Worm (Caenorhabditis elegans) whole organism, L4 larva: ENCODE data around the gene gtf-2E2.
A peak's percentile ranks its signal among the peaks of the same experiment; 100 is the strongest.
"Not testable (repeated sequence)": the region's sequence is repeated elsewhere in the genome, so short reads cannot be mapped to it uniquely, and the experiment has no call there.

Experiments used
- F37D6.2 ChIP-seq: sonication (generic microtip); optimal IDR thresholded peaks from 2 replicates; lab custom pipeline; 2016; ENCODE audit warnings: mild to moderate bottlenecking, missing genetic modification characterization, missing compliant biosample characterization
- F44E2.7 ChIP-seq: fragments of 200-800 bp; sonication (Bioruptor generic); IDR thresholded peaks from 2 replicates; pipeline ENCODE4 v2.1.2; 2022; ENCODE audit warnings: missing genetic modification characterization, missing compliant biosample characterization
- R02D3.7 ChIP-seq: fragments of 150-350 bp; sonication (generic microtip); optimal IDR thresholded peaks from 3 replicates; lab custom pipeline; 2014; ENCODE audit warnings: missing biosample characterization, missing genetic modification characterization
- Y105C5A.15 ChIP-seq: fragments of 200-800 bp; sonication (Bioruptor generic); IDR thresholded peaks from 2 replicates; pipeline ENCODE4 v1.3.6; 2022; ENCODE audit warnings: missing genetic modification characterization, missing compliant biosample characterization
- Y5F2A.4 ChIP-seq: fragments of 200-800 bp; sonication (Bioruptor generic); optimal IDR thresholded peaks from 2 replicates; lab custom pipeline; 2018; ENCODE audit warnings: mild to moderate bottlenecking, missing genetic modification characterization, missing compliant biosample characterization
- Y75B8A.6 ChIP-seq: fragments of 200-800 bp; sonication (Bioruptor generic); IDR thresholded peaks from 2 replicates; pipeline ENCODE4 v1.3.6; 2022; ENCODE audit warnings: missing genetic modification reagents, missing genetic modification characterization, missing compliant biosample characterization
- ZK546.5 ChIP-seq, 2 experiments: sonication (generic microtip); optimal IDR thresholded peaks; 2 replicates each; lab custom pipeline; 2017; ENCODE audit warnings: missing biosample characterization in 2 of 2, missing genetic modification characterization in 2 of 2
- aha-1 ChIP-seq: fragments of 150-350 bp; peaks from one replicate; lab custom pipeline; 2014; ENCODE audit warnings: missing biosample characterization, missing genetic modification characterization
- ceh-28 ChIP-seq: fragments of 150-350 bp; optimal IDR thresholded peaks from 2 replicates; lab custom pipeline; 2014; ENCODE audit warnings: missing biosample characterization, missing genetic modification reagents, missing genetic modification characterization
- ceh-82 ChIP-seq: sonication (generic microtip); optimal IDR thresholded peaks from 2 replicates; lab custom pipeline; 2017; ENCODE audit warnings: missing biosample characterization, missing genetic modification characterization
- cey-2 ChIP-seq: sonication (generic microtip); optimal IDR thresholded peaks from 3 replicates; lab custom pipeline; 2017; ENCODE audit warnings: missing genetic modification characterization, mild to moderate bottlenecking, missing compliant biosample characterization, antibody characterized with exemption, borderline replicate concordance; ENCODE audit not compliant: insufficient read depth
- daf-12 ChIP-seq: fragments of 150-350 bp; optimal IDR thresholded peaks from 2 replicates; lab custom pipeline; 2014; ENCODE audit warnings: missing biosample characterization, missing genetic modification reagents, missing genetic modification characterization
- daf-8 ChIP-seq: fragments of 200-800 bp; sonication (Bioruptor generic); IDR thresholded peaks from 2 replicates; pipeline ENCODE4 v1.3.6; 2022; ENCODE audit warnings: missing genetic modification characterization, missing compliant biosample characterization
- dpl-1 ChIP-seq: fragments of 150-350 bp; optimal IDR thresholded peaks from 2 replicates; lab custom pipeline; 2014; ENCODE audit warnings: missing biosample characterization, missing genetic modification reagents, missing genetic modification characterization
- duxl-1 ChIP-seq: sonication (generic microtip); optimal IDR thresholded peaks from 2 replicates; lab custom pipeline; 2016; ENCODE audit warnings: mild to moderate bottlenecking, missing genetic modification characterization, moderate library complexity, missing compliant biosample characterization; ENCODE audit not compliant: poor library complexity
- egl-43 ChIP-seq: fragments of 200-800 bp; sonication (Bioruptor generic); IDR thresholded peaks from 2 replicates; pipeline ENCODE4 v1.3.6; 2022; ENCODE audit warnings: missing genetic modification reagents, missing genetic modification characterization, missing compliant biosample characterization
- fos-1 ChIP-seq: fragments of 150-350 bp; optimal IDR thresholded peaks from 2 replicates; lab custom pipeline; 2014; ENCODE audit warnings: missing biosample characterization, missing genetic modification characterization
- hlh-11 ChIP-seq: fragments of 200-800 bp; sonication (Bioruptor generic); optimal IDR thresholded peaks from 2 replicates; lab custom pipeline; 2018; ENCODE audit warnings: mild to moderate bottlenecking, missing genetic modification characterization, missing compliant biosample characterization
- jun-1 ChIP-seq: fragments of 150-350 bp; optimal IDR thresholded peaks from 2 replicates; lab custom pipeline; 2014; ENCODE audit warnings: missing biosample characterization, missing genetic modification reagents, missing genetic modification characterization
- lin-38 ChIP-seq: fragments of 200-800 bp; sonication (Bioruptor generic); IDR thresholded peaks from 2 replicates; pipeline ENCODE4 v1.3.6; 2022; ENCODE audit warnings: missing genetic modification reagents, missing genetic modification characterization, missing compliant biosample characterization
- madf-5 ChIP-seq, 2 experiments: fragments of 200-800 bp; sonication (Bioruptor generic); IDR thresholded peaks; 2 replicates each; pipeline ENCODE4 v1.3.6; 2022; ENCODE audit warnings: missing compliant biosample characterization in 2 of 2, missing genetic modification characterization in 2 of 2
- madf-9 ChIP-seq: fragments of 200-800 bp; sonication (Bioruptor generic); conservative IDR thresholded peaks from 2 replicates; pipeline ENCODE4 v1.3.6; 2022; ENCODE audit warnings: missing genetic modification reagents, missing genetic modification characterization, missing compliant biosample characterization
- mep-1 ChIP-seq: fragments of 150-350 bp; sonication (generic microtip); optimal IDR thresholded peaks from 3 replicates; lab custom pipeline; 2014; ENCODE audit warnings: missing biosample characterization, missing genetic modification characterization
- nhr-102 ChIP-seq: sonication (generic microtip); optimal IDR thresholded peaks from 2 replicates; lab custom pipeline; 2016; ENCODE audit warnings: mild to moderate bottlenecking, missing genetic modification characterization, moderate library complexity, missing compliant biosample characterization
- nhr-42 ChIP-seq: fragments of 200-800 bp; sonication (Bioruptor generic); IDR thresholded peaks from 2 replicates; pipeline ENCODE4 v1.3.6; 2022; ENCODE audit warnings: missing genetic modification characterization, missing compliant biosample characterization
- nhr-6 ChIP-seq: fragments of 150-350 bp; optimal IDR thresholded peaks from 2 replicates; lab custom pipeline; 2014; ENCODE audit warnings: missing biosample characterization, missing genetic modification characterization
- pqm-1 ChIP-seq: sonication (generic microtip); optimal IDR thresholded peaks from 2 replicates; lab custom pipeline; 2017; ENCODE audit warnings: missing biosample characterization, missing genetic modification characterization
- set-16 ChIP-seq: fragments of 200-800 bp; sonication (Bioruptor generic); IDR thresholded peaks from 2 replicates; pipeline ENCODE4 v1.3.6; 2022; ENCODE audit warnings: missing genetic modification reagents, missing genetic modification characterization, missing compliant biosample characterization
- skn-1 ChIP-seq: fragments of 150-350 bp; optimal IDR thresholded peaks from 2 replicates; lab custom pipeline; 2014; ENCODE audit warnings: missing biosample characterization, missing genetic modification characterization
- snpc-4 ChIP-seq: fragments of 150-350 bp; optimal IDR thresholded peaks from 2 replicates; lab custom pipeline; 2014; ENCODE audit warnings: missing biosample characterization, missing genetic modification characterization
- unc-62 ChIP-seq, 3 experiments: fragments of 150-350 bp in 1 of 3; sonication (generic microtip); optimal IDR thresholded peaks in 2 of 3; peaks in 1 of 3; 1 replicate in 1 of 3; 2 replicates in 2 of 3; lab custom pipeline; 2014 to 2017; ENCODE audit warnings: missing biosample characterization in 3 of 3, missing genetic modification characterization in 3 of 3, missing genetic modification reagents in 3 of 3, missing genotype in 1 of 3
- ztf-7 ChIP-seq: fragments of 150-350 bp; optimal IDR thresholded peaks from 2 replicates; lab custom pipeline; 2014; ENCODE audit warnings: missing biosample characterization, missing genetic modification characterization

gtf-2E2 gene

DNA sequence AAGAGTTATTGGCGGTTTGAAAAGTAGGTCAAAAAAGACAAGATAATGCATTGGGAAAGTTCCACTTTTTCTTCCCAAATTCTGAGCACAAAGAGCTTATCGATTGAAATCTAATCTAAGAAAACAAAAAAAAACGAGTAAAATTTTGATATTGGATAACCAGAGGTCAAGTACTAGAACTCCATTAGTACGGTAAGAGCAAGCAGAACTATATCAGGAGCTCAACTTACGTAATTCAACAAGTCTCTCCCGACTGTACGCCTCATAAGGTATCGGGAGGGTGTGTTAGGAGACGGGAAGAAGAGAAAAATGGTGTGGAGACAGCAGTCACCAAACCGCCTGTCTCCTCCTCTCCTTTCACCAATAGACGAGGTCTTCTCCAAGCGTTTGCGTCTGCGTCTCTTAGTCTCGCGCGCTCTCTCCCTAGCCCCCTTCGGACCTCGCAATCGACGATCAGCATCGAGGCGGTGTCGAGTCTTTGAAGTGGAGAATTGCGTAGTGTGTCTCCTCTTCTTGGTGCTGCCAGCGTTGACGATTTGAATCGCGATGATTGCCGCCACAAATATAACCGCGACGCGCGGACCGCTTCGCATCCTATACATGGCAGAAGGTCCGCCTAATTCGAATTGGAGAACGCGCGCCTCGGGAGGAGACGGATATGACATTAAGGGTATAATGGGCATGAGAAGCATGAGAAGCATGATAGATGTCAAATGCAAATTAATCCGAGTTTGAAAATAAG, 24.8 kb upstream of the gtf-2E2 start, which contains the start of gene F54D5.5:
F54D5.5 (minus strand) TSS at position 51 of the 742 bp plus-strand sequence.
- TF ChIP-seq daf-8 (GFP tag; lab: Robert Waterston, UW): no peak
- TF ChIP-seq set-16: peak; percentile 68
- no peak for TF ChIP-seq ceh-28 (tag; lab: Kevin White, UChicago)
- TF ChIP-seq pqm-1 (tag; lab: Kevin White, UChicago): no peak
- no peak for TF ChIP-seq F44E2.7 (GFP tag; lab: Robert Waterston, UW)
- no peak for TF ChIP-seq Y75B8A.6 (GFP tag; lab: Robert Waterston, UW)
- no peak for TF ChIP-seq R02D3.7 (tag; lab: Kevin White, UChicago)
- TF ChIP-seq nhr-6: peak; percentile 37
- 0 out of 4 replicates have a peak, but pooled peaks of 1 of the 2 experiments have one; percentile 60 for TF ChIP-seq madf-5 (GFP tag; IDR thresholded peaks at IDR 0.05; lab: Robert Waterston, UW)
- TF ChIP-seq nhr-102 (tag; lab: Kevin White, UChicago): no peak
- TF ChIP-seq Y5F2A.4 (GFP tag; lab: Kevin White, UChicago): no peak
- no peak for TF ChIP-seq duxl-1 (tag; lab: Kevin White, UChicago)
- peak; percentile 43 for TF ChIP-seq aha-1 (tag; lab: Kevin White, UChicago)
- no peak for TF ChIP-seq skn-1 (tag; lab: Kevin White, UChicago)
- peak in 1 of 2 experiments; percentile 31 for TF ChIP-seq unc-62 (GFP tag; optimal IDR thresholded peaks at IDR 0.05 in 1 of 2; lab: Kevin White, UChicago)
- no peak for TF ChIP-seq unc-62 (tag; optimal IDR thresholded peaks at IDR 0.05; lab: Kevin White, UChicago)
- peak; percentile 69; the same call in 1 of the 2 replicates for TF ChIP-seq egl-43 (GFP tag; lab: Robert Waterston, UW)
- TF ChIP-seq dpl-1 (GFP tag; lab: Kevin White, UChicago): no peak
- no peak for TF ChIP-seq hlh-11 (tag; lab: Kevin White, UChicago)

DNA sequence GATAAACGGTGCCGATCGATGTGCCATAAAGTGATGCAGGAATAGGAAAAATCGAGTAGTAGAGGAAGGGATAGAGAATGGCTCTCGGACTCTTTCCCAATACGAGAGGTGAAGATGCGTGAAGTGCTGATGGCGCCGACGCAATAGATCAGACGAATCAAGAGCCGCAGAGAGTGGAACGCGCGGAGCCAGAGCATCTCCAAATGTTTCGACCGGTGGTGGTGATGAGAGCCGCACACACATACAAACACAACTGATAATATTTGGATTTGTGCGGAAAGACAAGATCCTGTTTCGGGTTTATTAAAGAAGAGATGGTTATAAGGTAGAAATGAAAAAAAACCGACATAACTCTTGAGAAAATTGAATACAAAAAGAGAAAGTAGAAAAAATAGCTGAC, 21.8 kb upstream of the gtf-2E2 start, which contains the start of gene F54D5.15:
F54D5.15 (minus strand) TSS at position 101 of the 400 bp plus-strand sequence.
- TF ChIP-seq ceh-82 (tag; lab: Kevin White, UChicago): no peak

DNA sequence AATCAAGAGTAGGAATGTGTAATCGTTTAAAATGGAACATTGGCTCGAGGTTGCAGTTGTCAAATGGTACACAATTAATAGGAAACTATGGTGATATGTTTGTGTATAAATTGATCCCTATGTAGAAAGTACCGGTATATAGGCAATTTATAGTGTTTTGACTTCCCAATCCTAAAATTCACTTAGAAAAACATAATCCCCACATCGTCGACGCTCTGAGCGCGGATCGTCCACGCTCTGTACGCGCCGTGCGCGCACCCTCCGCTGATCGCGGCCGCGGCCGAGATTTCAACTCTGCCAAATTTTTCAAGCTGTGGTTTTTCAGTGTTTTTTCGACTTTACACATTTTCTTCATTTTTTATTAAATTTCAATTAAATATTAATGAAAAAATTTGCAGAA, 14.0 kb upstream of the gtf-2E2 start, which contains the start of gene F54D5.17:
F54D5.17 (plus strand) TSS at position 301 of the 400 bp plus-strand sequence.
- TF ChIP-seq set-16: peak; percentile 15; the same call in 1 of the 2 replicates
- no peak for TF ChIP-seq snpc-4 (tag; lab: Kevin White, UChicago)
- TF ChIP-seq ztf-7 (tag; lab: Kevin White, UChicago): no peak
- TF ChIP-seq nhr-42: no peak

DNA sequence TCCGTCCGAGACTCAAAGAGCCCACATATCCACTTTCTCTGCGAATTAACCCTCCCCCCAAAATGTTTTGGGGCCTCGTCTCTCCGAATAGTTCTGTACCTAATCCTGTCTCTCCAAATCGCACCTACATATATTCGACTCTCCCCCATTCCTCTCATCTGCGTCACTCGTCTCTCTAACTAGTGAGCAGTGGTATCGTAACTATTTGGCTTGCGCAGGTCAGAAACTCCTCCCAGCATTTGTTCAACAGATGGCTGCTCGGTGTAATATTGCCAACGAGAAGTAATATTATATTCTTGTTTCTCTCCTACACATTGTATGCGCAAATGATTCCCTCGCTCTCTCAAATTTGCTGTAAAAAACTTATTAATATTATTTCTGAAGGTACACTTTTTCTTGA, 13.3 kb upstream of the gtf-2E2 start, which contains the start of gene F54D5.24:
F54D5.24 (plus strand) TSS at position 316 of the 400 bp plus-strand sequence.
- TF ChIP-seq F37D6.2 (tag; lab: Kevin White, UChicago): no peak
- TF ChIP-seq fos-1: no peak
- no peak for TF ChIP-seq madf-9
- no peak for TF ChIP-seq ceh-82 (tag; lab: Kevin White, UChicago)
- no peak for TF ChIP-seq Y75B8A.6 (GFP tag; lab: Robert Waterston, UW)
- no peak for TF ChIP-seq set-16
- no peak for TF ChIP-seq cey-2
- no peak for TF ChIP-seq F44E2.7 (GFP tag; lab: Robert Waterston, UW)
- no peak for TF ChIP-seq ZK546.5 (tag; optimal IDR thresholded peaks at IDR 0.05; lab: Kevin White, UChicago)
- no peak for TF ChIP-seq skn-1 (tag; lab: Kevin White, UChicago)
- no peak for TF ChIP-seq jun-1
- no peak for TF ChIP-seq mep-1 (tag; lab: Kevin White, UChicago)
- no peak for TF ChIP-seq daf-12
- no peak for TF ChIP-seq lin-38 (GFP tag; lab: Robert Waterston, UW)
- TF ChIP-seq hlh-11 (tag; lab: Kevin White, UChicago): no peak

DNA sequence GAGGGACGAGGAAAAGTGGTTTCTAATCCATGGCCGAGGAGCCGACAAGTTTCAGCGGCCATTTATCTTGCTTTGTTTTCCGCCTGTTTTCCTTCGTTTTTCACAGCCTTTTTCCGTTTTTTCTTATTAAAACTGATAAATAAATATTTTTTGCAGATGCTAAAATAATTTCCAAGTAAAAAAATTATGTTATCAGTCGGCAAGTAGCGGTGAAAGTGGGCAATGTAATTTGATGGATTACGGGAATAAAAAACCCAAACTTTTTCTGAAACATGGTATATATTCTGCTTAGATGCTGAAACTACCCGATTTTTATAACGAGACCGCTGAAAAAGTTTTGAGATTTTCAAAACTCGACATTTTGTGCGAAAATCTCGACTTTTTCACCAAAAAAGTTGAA, 9.7 kb upstream of the gtf-2E2 start, which contains the start of gene dhgd-1:
dhgd-1 (minus strand) TSS at position 101 of the 400 bp plus-strand sequence.
- not testable (repeated sequence) for TF ChIP-seq unc-62 (GFP tag; optimal IDR thresholded peaks at IDR 0.05 in 1 of 2; lab: Kevin White, UChicago); unc-62 (tag; optimal IDR thresholded peaks at IDR 0.05; lab: Kevin White, UChicago); madf-9; Y105C5A.15
